Fruit fly (Drosophila melanogaster): ENCODE results near the gene Fum4.
A peak's percentile ranks its signal among the peaks of the same experiment; 100 is the strongest.

Gene Fum4

dm6 chr2L:10210631-10211557 lies 19.6 kb upstream of the Fum4 start, which contains the start of the genes CG5727 and ath (continued):
- TF ChIP-seq br (optimal IDR thresholded peaks at IDR 0.05) (no peak), Sox100B (GFP tag; optimal IDR thresholded peaks at IDR 0.05) (peak; percentile 34), CG2889 (GFP tag; IDR thresholded peaks at IDR 0.05) (no peak), CG32532 (GFP tag; IDR thresholded peaks at IDR 0.05) (peak; percentile 16; the same call in 1 of the 2 replicates), CG3281 (GFP tag; optimal IDR thresholded peaks at IDR 0.05) (no peak), bab2 (GFP tag; optimal IDR thresholded peaks at IDR 0.05) (no peak), CG9215 (GFP tag; IDR thresholded peaks at IDR 0.05) (no peak), CG34376 (GFP tag; optimal IDR thresholded peaks at IDR 0.05) (peak; percentile 7), CG13296 (GFP tag; optimal IDR thresholded peaks at IDR 0.05) (peak; percentile 51), CG4328 (GFP tag; optimal IDR thresholded peaks at IDR 0.05) (peak; percentile 11), Hmx (GFP tag; optimal IDR thresholded peaks at IDR 0.05) (no peak), CG10959 (GFP tag; IDR thresholded peaks at IDR 0.05) (no peak), CG33557 (GFP tag; optimal IDR thresholded peaks at IDR 0.05) (peak; percentile 10), CG15269 (tag; optimal IDR thresholded peaks at IDR 0.05) (no peak)

DNA sequence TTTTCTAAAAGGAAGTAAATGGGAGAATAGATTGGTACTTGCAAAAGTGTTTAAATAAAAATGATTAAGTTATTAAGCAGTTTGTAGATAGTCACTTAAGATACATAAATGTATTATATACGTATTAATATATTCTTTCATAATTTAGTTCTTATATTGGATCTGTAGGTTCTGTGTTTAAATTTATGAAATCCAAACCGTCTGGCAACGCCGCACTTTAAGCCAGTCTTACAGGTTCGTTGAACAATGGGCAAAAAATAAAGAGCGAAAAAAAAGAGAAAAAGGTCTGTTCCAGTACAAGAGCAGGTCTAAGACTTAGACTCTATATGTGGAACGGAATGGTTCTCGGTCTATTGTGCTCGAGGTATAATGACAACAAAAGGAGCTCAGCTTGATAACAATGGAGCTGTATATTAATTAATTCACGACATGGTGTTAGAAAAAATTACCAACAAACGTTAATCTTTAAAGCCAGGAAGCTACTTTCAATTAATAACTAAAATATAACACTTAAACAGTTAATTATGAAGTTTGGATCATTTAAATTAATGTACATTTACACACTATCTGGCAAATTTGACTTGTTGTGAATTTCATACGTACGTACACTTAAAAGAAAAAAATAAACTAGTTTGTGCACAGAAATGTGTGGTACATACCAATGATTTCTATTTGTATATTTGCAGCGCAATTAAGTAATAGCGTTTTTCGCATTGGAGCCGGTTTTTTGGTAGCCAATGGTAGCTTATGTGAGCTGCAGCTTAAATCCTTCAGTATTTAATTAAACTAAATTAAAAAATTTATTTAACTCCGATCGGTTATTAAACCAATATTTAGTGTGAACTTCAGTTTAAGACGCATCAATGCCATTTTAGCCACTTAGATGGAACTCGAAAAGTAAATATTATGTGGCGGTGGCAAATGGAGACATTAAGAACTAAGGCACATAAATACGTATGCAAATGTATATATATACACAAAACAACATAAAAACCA lies 17.8 kb upstream of the Fum4 start, which contains the start of gene CG5731:
TSS of gene CG5731 (minus strand) at position 946 of the 996 bp plus-strand sequence.
- TF ChIP-seq CG8359 (GFP tag; optimal IDR thresholded peaks at IDR 0.05; ENCODE audit: borderline replicate concordance) (no peak), disco-r (GFP tag; optimal IDR thresholded peaks at IDR 0.05) (no peak), Ets97D (GFP tag; optimal IDR thresholded peaks at IDR 0.05) (no peak), sens (GFP tag) (peak; percentile 85), MBD-R2 (GFP tag; IDR thresholded peaks at IDR 0.05) (0 out of 2 replicates have a peak, but pooled peaks have one; percentile 17), CG8924 (tag; optimal IDR thresholded peaks at IDR 0.05) (peak; percentile 2), ttk (GFP tag; IDR thresholded peaks at IDR 0.05) (no peak), trem (tag; optimal IDR thresholded peaks at IDR 0.05) (peak; percentile 10), nerfin-1 (tag; optimal IDR thresholded peaks at IDR 0.05) (no peak), C15 (GFP tag; IDR thresholded peaks at IDR 0.05) (no peak), esg (GFP tag; conservative IDR thresholded peaks at IDR 0.05) (no peak), CG12299 (tag; optimal IDR thresholded peaks at IDR 0.05) (no peak), grau (tag; optimal IDR thresholded peaks at IDR 0.05) (peak; percentile 1), CG7745 (tag; optimal IDR thresholded peaks at IDR 0.05) (peak; percentile 17), pros (GFP tag; optimal IDR thresholded peaks at IDR 0.05) (peak; percentile 14), CG9797 (GFP tag; optimal IDR thresholded peaks at IDR 0.05) (no peak), B-H2 (GFP tag; optimal IDR thresholded peaks at IDR 0.05) (peak; percentile 7), Lpt (GFP tag; optimal IDR thresholded peaks at IDR 0.05) (no peak), row (GFP tag; IDR thresholded peaks at IDR 0.05) (peak; percentile 19; the same call in 1 of the 3 replicates), prd (optimal IDR thresholded peaks at IDR 0.05) (no peak), prd (GFP tag; IDR thresholded peaks at IDR 0.05) (no peak), CG31388 (GFP tag; optimal IDR thresholded peaks at IDR 0.05) (no peak), gem (tag; optimal IDR thresholded peaks at IDR 0.05) (peak; percentile 8), kni (GFP tag; optimal IDR thresholded peaks at IDR 0.05) (peak; percentile 65), crp (GFP tag; optimal IDR thresholded peaks at IDR 0.05) (no peak), CG3407 (GFP tag; optimal IDR thresholded peaks at IDR 0.05) (no peak), hbn (GFP tag; IDR thresholded peaks at IDR 0.05; ENCODE audit: partially characterized antibody) (no peak), Myb (GFP tag; optimal IDR thresholded peaks at IDR 0.05) (no peak), PHDP (tag; optimal IDR thresholded peaks at IDR 0.05) (no peak), nom (GFP tag; optimal IDR thresholded peaks at IDR 0.05) (peak; percentile 17), klu (GFP tag; IDR thresholded peaks at IDR 0.05) (no peak), Med (GFP tag) (peak; percentile 68)

Measured in whole organism, embryonic.